Fruit fly (Drosophila melanogaster): ENCODE data around the gene c11.1.

The c11.1 gene

DNA sequence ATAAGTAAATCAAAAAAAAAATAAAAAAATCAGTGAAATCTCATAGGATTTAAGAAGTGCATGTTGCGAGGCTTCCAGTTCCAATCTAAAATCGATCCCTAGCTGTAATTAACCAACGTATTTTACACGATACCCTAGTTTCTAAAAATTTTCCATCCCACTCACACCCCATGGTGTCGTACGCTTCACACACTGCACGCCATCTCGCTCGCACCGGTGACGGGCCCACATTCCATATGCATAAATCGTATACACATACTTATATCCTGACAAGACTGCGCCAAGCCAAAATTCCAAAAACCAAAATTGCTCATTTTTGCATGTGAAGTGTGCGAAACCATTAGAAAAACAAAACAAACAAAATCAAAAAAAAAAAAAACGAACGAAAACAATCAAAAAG lies 27.9 kb downstream of the c11.1 start:
- TF ChIP-seq dmrt93B (GFP tag; optimal IDR thresholded peaks at IDR 0.05) (no peak), foxo (GFP tag; optimal IDR thresholded peaks at IDR 0.05) (no peak), Jra (GFP tag; optimal IDR thresholded peaks at IDR 0.05) (no peak), Abd-B (GFP tag; optimal IDR thresholded peaks at IDR 0.05) (no peak), Dif (GFP tag; optimal IDR thresholded peaks at IDR 0.05; ENCODE audit: partially characterized antibody) (no peak), br (GFP tag; optimal IDR thresholded peaks at IDR 0.05) (no peak), CG9705 (GFP tag; optimal IDR thresholded peaks at IDR 0.05) (no peak), Hnf4 (GFP tag; optimal IDR thresholded peaks at IDR 0.05) (no peak), rgr (GFP tag; optimal IDR thresholded peaks at IDR 0.05) (no peak), ey (GFP tag; optimal IDR thresholded peaks at IDR 0.05) (no peak), HLH106 (tag; optimal IDR thresholded peaks at IDR 0.05) (no peak), Sp1 (GFP tag; optimal IDR thresholded peaks at IDR 0.05) (no peak), fru (GFP tag; optimal IDR thresholded peaks at IDR 0.05) (no peak), jim (GFP tag; optimal IDR thresholded peaks at IDR 0.05) (no peak), OdsH (GFP tag; optimal IDR thresholded peaks at IDR 0.05) (no peak), CG32264 (GFP tag; optimal IDR thresholded peaks at IDR 0.05) (no peak), sage (GFP tag; optimal IDR thresholded peaks at IDR 0.05) (no peak), Dfd (GFP tag; optimal IDR thresholded peaks at IDR 0.05) (no peak), woc (GFP tag; optimal IDR thresholded peaks at IDR 0.05) (no peak), Rel (GFP tag; optimal IDR thresholded peaks at IDR 0.05) (no peak), Rel (tag; optimal IDR thresholded peaks at IDR 0.05) (no peak)

DNA sequence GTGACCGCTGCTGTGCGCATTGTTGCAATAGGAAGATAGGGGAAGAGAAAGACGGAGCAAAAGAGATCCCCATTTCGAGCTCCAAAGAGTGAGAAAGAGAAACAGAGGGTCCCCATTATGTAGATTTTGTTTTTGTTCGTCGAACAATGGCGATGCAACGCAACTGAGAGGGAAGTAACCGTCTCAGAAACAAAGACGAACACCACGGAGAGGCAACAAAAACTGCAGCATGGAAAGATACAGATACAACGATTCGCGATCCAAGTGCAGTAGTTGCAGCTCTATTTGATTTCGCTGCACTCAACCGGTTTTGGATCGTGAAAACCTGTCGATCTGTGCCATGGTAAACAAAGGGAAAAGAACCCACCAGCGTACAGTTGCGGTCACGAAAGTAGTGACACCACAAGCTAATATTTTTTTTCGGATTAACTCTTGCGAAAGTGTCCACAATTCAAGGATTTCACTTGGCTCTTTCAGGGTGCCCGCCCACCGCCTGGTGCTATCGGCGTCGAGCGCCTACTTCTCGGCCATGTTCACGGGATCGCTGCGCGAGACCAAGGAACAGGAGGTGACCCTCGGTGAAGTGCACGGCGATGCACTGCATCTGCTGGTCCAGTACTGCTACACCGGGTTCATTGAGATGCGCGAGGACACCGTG lies 30.7 kb downstream of the c11.1 start:
- TF ChIP-seq HLH106 (tag; optimal IDR thresholded peaks at IDR 0.05) (peak; percentile 5), woc (GFP tag; optimal IDR thresholded peaks at IDR 0.05) (peak; percentile 7), Jra (GFP tag; optimal IDR thresholded peaks at IDR 0.05) (no peak), Rel (GFP tag; optimal IDR thresholded peaks at IDR 0.05) (no peak), Rel (tag; optimal IDR thresholded peaks at IDR 0.05) (peak; percentile 6)

dm6 chrX:9251212-9251877 lies 31.6 kb downstream of the c11.1 start:
- TF ChIP-seq Hnf4 (GFP tag; optimal IDR thresholded peaks at IDR 0.05) (peak; percentile 72), Dif (GFP tag; optimal IDR thresholded peaks at IDR 0.05; ENCODE audit: partially characterized antibody) (no peak), Dfd (GFP tag; optimal IDR thresholded peaks at IDR 0.05) (no peak), N (GFP tag; optimal IDR thresholded peaks at IDR 0.05) (no peak), br (GFP tag; optimal IDR thresholded peaks at IDR 0.05) (peak; percentile 55), ey (GFP tag; optimal IDR thresholded peaks at IDR 0.05) (peak; percentile 66), woc (GFP tag; optimal IDR thresholded peaks at IDR 0.05) (peak; percentile 62), lola (GFP tag; optimal IDR thresholded peaks at IDR 0.05) (no peak), CG32264 (GFP tag; optimal IDR thresholded peaks at IDR 0.05) (no peak), Jra (GFP tag; optimal IDR thresholded peaks at IDR 0.05) (peak; percentile 50), fru (GFP tag; optimal IDR thresholded peaks at IDR 0.05) (peak; percentile 53), jim (GFP tag; optimal IDR thresholded peaks at IDR 0.05) (no peak), Hr83 (GFP tag; optimal IDR thresholded peaks at IDR 0.05; ENCODE audit: poor library complexity, severe bottlenecking) (peak; percentile 24), h (GFP tag; optimal IDR thresholded peaks at IDR 0.05) (peak; percentile 58), dmrt93B (GFP tag; optimal IDR thresholded peaks at IDR 0.05) (no peak), tai (GFP tag; optimal IDR thresholded peaks at IDR 0.05) (no peak), sage (GFP tag; optimal IDR thresholded peaks at IDR 0.05) (no peak), Mio (GFP tag; optimal IDR thresholded peaks at IDR 0.05) (no peak), Rel (GFP tag; optimal IDR thresholded peaks at IDR 0.05) (no peak), Rel (tag; optimal IDR thresholded peaks at IDR 0.05) (peak; percentile 39), dsf (GFP tag; optimal IDR thresholded peaks at IDR 0.05; ENCODE audit: borderline replicate concordance) (no peak), sv (GFP tag; optimal IDR thresholded peaks at IDR 0.05) (no peak), brk (GFP tag; optimal IDR thresholded peaks at IDR 0.05) (no peak), usp (GFP tag; optimal IDR thresholded peaks at IDR 0.05) (no peak), Myc (optimal IDR thresholded peaks at IDR 0.05) (no peak), CrebA (GFP tag; optimal IDR thresholded peaks at IDR 0.05; ENCODE audit: borderline replicate concordance) (no peak), Hr78 (GFP tag; optimal IDR thresholded peaks at IDR 0.05) (no peak), Vsx2 (GFP tag; optimal IDR thresholded peaks at IDR 0.05; ENCODE audit: partially characterized antibody) (no peak), Sp1 (GFP tag; optimal IDR thresholded peaks at IDR 0.05) (peak; percentile 56), dl (GFP tag; optimal IDR thresholded peaks at IDR 0.05; ENCODE audit: insufficient read depth in 1 of 2, partially characterized antibody in 2 of 2) (no peak), pan (optimal IDR thresholded peaks at IDR 0.05) (no peak), rgr (GFP tag; optimal IDR thresholded peaks at IDR 0.05) (peak; percentile 66), foxo (GFP tag; optimal IDR thresholded peaks at IDR 0.05) (peak in 1 of 2 experiments; percentile 70), psq (GFP tag; optimal IDR thresholded peaks at IDR 0.05) (peak; percentile 25), OdsH (GFP tag; optimal IDR thresholded peaks at IDR 0.05) (peak; percentile 49), HLH106 (tag; optimal IDR thresholded peaks at IDR 0.05) (peak; percentile 61), Abd-B (GFP tag; optimal IDR thresholded peaks at IDR 0.05) (no peak), CG9705 (GFP tag; optimal IDR thresholded peaks at IDR 0.05) (peak; percentile 43), GATAd (GFP tag; optimal IDR thresholded peaks at IDR 0.05) (no peak)
